Worm (Caenorhabditis elegans) whole organism, L2 larva: ENCODE measurements around the gene T05G5.4.
A peak's percentile ranks its signal among the peaks of the same experiment; 100 is the strongest.

Source experiments
- C34F6.9 ChIP-seq: fragments of 150-350 bp; optimal IDR thresholded peaks from 2 replicates; lab custom pipeline; 2014; ENCODE audit warnings: missing biosample characterization, missing genetic modification characterization
- F13H6.1 ChIP-seq: sonication (generic microtip); optimal IDR thresholded peaks from 2 replicates; lab custom pipeline; 2016; ENCODE audit warnings: missing genetic modification characterization, missing compliant biosample characterization
- R02D3.7 ChIP-seq: fragments of 150-350 bp; optimal IDR thresholded peaks from 2 replicates; lab custom pipeline; 2014; ENCODE audit warnings: missing biosample characterization, missing genetic modification characterization
- Y55F3AM.14 ChIP-seq: fragments of 200-800 bp; sonication (Bioruptor generic); optimal IDR thresholded peaks from 2 replicates; lab custom pipeline; 2018; ENCODE audit warnings: mild to moderate bottlenecking, missing genetic modification characterization, missing compliant biosample characterization
- ZK546.5 ChIP-seq: sonication (generic microtip); optimal IDR thresholded peaks from 2 replicates; lab custom pipeline; 2017; ENCODE audit warnings: missing biosample characterization, missing genetic modification characterization
- aly-2 ChIP-seq: fragments of 150-350 bp; optimal IDR thresholded peaks from 2 replicates; lab custom pipeline; 2014; ENCODE audit warnings: missing biosample characterization, missing genetic modification characterization
- ama-1 ChIP-seq: fragments of 150-350 bp; optimal IDR thresholded peaks from 2 replicates; lab custom pipeline; 2018; ENCODE audit warnings: inconsistent platforms
- blmp-1 ChIP-seq: sonication (generic microtip); optimal IDR thresholded peaks from 2 replicates; lab custom pipeline; 2017; ENCODE audit warnings: missing genetic modification characterization, mild to moderate bottlenecking, missing compliant biosample characterization, antibody characterized with exemption, moderate library complexity; ENCODE audit not compliant: insufficient read depth
- ceh-82 ChIP-seq: fragments of 150-350 bp; optimal IDR thresholded peaks from 2 replicates; lab custom pipeline; 2014; ENCODE audit warnings: missing biosample characterization, missing genetic modification characterization
- dmd-4 ChIP-seq: sonication (generic microtip); optimal IDR thresholded peaks from 2 replicates; lab custom pipeline; 2017; ENCODE audit warnings: missing biosample characterization, missing genetic modification characterization
- fos-1 ChIP-seq: fragments of 150-350 bp; optimal IDR thresholded peaks from 2 replicates; lab custom pipeline; 2014; ENCODE audit warnings: missing biosample characterization, missing genetic modification characterization
- gmeb-1 ChIP-seq: fragments of 150-350 bp; optimal IDR thresholded peaks from 2 replicates; lab custom pipeline; 2014; ENCODE audit warnings: missing biosample characterization, missing genetic modification characterization
- mab-5 ChIP-seq: fragments of 150-350 bp; optimal IDR thresholded peaks from 2 replicates; lab custom pipeline; 2014; ENCODE audit warnings: missing biosample characterization, missing genetic modification characterization
- mbf-1 ChIP-seq: sonication (generic microtip); optimal IDR thresholded peaks from 2 replicates; lab custom pipeline; 2017; ENCODE audit warnings: missing biosample characterization, missing genetic modification characterization
- mdl-1 ChIP-seq, 2 experiments: fragments of 150-350 bp in 1 of 2; sonication (generic microtip) in 1 of 2; optimal IDR thresholded peaks; 2 replicates each; lab custom pipeline; 2017; ENCODE audit warnings: missing biosample characterization in 2 of 2, missing genetic modification characterization in 2 of 2
- nhr-10 ChIP-seq: sonication (generic microtip); optimal IDR thresholded peaks from 2 replicates; lab custom pipeline; 2017; ENCODE audit warnings: missing biosample characterization, missing genetic modification characterization
- nhr-12 ChIP-seq: fragments of 150-350 bp; optimal IDR thresholded peaks from 2 replicates; lab custom pipeline; 2014; ENCODE audit warnings: missing biosample characterization, missing genetic modification characterization
- nhr-129 ChIP-seq: fragments of 150-350 bp; optimal IDR thresholded peaks from 2 replicates; lab custom pipeline; 2014; ENCODE audit warnings: missing biosample characterization, missing genetic modification characterization
- nhr-21 ChIP-seq: fragments of 150-350 bp; optimal IDR thresholded peaks from 2 replicates; lab custom pipeline; 2014; ENCODE audit warnings: missing biosample characterization, missing genetic modification characterization
- nhr-23 ChIP-seq: fragments of 150-350 bp; optimal IDR thresholded peaks from 2 replicates; lab custom pipeline; 2014; ENCODE audit warnings: missing biosample characterization, missing genetic modification reagents, missing genetic modification characterization
- nhr-237 ChIP-seq: fragments of 150-350 bp; optimal IDR thresholded peaks from 2 replicates; lab custom pipeline; 2014; ENCODE audit warnings: missing biosample characterization, missing genetic modification characterization
- nhr-25 ChIP-seq: fragments of 150-350 bp; sonication (generic microtip); optimal IDR thresholded peaks from 3 replicates; lab custom pipeline; 2014; ENCODE audit warnings: missing biosample characterization, missing genetic modification characterization
- nhr-6 ChIP-seq: fragments of 150-350 bp; optimal IDR thresholded peaks from 2 replicates; lab custom pipeline; 2014; ENCODE audit warnings: missing biosample characterization, missing genetic modification characterization
- nhr-77 ChIP-seq: fragments of 150-350 bp; optimal IDR thresholded peaks from 2 replicates; lab custom pipeline; 2014; ENCODE audit warnings: missing biosample characterization, missing genetic modification characterization
- peb-1 ChIP-seq: fragments of 150-350 bp; optimal IDR thresholded peaks from 2 replicates; lab custom pipeline; 2014; ENCODE audit warnings: missing biosample characterization, missing genetic modification characterization
- sem-4 ChIP-seq: fragments of 150-350 bp; optimal IDR thresholded peaks from 2 replicates; lab custom pipeline; 2014; ENCODE audit warnings: missing biosample characterization, missing genetic modification reagents, missing genetic modification characterization
- sma-3 ChIP-seq: sonication (generic microtip); optimal IDR thresholded peaks from 2 replicates; lab custom pipeline; 2016; ENCODE audit warnings: missing genetic modification reagents, missing genetic modification characterization, missing compliant biosample characterization
- sma-9 ChIP-seq, 2 experiments: fragments of 150-350 bp in 1 of 2; sonication (generic microtip) in 1 of 2; optimal IDR thresholded peaks; 2 replicates each; lab custom pipeline; 2014 to 2016; ENCODE audit warnings: missing genetic modification characterization in 2 of 2, mild to moderate bottlenecking in 1 of 2, missing biosample characterization in 1 of 2, missing compliant biosample characterization in 1 of 2, missing genetic modification reagents in 1 of 2, moderate library complexity in 1 of 2
- unc-39 ChIP-seq: fragments of 150-350 bp; optimal IDR thresholded peaks from 2 replicates; lab custom pipeline; 2014; ENCODE audit warnings: missing biosample characterization, missing genetic modification characterization
- unc-55 ChIP-seq: fragments of 150-350 bp; sonication (generic microtip); optimal IDR thresholded peaks from 3 replicates; lab custom pipeline; 2014; ENCODE audit warnings: missing biosample characterization, missing genetic modification reagents, missing genetic modification characterization
- zag-1 ChIP-seq: fragments of 150-350 bp; optimal IDR thresholded peaks from 2 replicates; lab custom pipeline; 2014; ENCODE audit warnings: missing biosample characterization, missing genetic modification characterization
- ztf-11 ChIP-seq: sonication (generic microtip); optimal IDR thresholded peaks from 2 replicates; lab custom pipeline; 2017; ENCODE audit warnings: missing biosample characterization, missing genetic modification characterization
- ztf-4 ChIP-seq: fragments of 150-350 bp; optimal IDR thresholded peaks from 2 replicates; lab custom pipeline; 2014; ENCODE audit warnings: missing biosample characterization, missing genetic modification characterization

T05G5.4 gene

DNA sequence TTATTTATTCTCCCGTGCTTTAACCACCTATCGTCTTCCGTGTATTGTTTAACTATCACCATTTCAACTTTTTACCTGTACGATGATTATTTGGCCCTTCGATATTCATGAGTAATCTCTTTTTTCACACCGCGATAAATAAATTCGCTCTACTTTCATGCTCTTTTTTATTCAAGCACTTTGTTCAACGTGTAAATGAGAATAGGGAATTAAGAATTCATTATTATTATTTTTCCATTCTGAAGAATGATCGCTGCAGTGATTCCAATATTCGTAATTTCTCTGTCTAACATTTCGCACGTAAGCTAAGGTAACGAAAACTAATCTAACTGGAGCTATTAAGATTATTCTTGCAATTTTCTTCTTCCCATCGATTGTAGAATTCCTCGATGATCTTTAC, at the start of gene T05G5.4:
TSS of gene T05G5.4 (plus strand) at position 241 of the 400 bp plus-strand sequence.
- no peak for TF ChIP-seq ztf-4 (tag; lab: Kevin White, UChicago)
- TF ChIP-seq nhr-6 (tag; lab: Kevin White, UChicago): no peak
- TF ChIP-seq aly-2: no peak
- no peak for TF ChIP-seq nhr-129
- TF ChIP-seq nhr-77 (tag; lab: Kevin White, UChicago): no peak
- no peak for TF ChIP-seq fos-1 (tag; lab: Kevin White, UChicago)
- TF ChIP-seq unc-39 (tag; lab: Kevin White, UChicago): no peak
- TF ChIP-seq zag-1: no peak
- no peak for TF ChIP-seq R02D3.7 (tag; lab: Kevin White, UChicago)
- no peak for TF ChIP-seq mbf-1 (tag; lab: Kevin White, UChicago)
- TF ChIP-seq mdl-1 (tag; optimal IDR thresholded peaks at IDR 0.05; lab: Kevin White, UChicago): no peak

DNA sequence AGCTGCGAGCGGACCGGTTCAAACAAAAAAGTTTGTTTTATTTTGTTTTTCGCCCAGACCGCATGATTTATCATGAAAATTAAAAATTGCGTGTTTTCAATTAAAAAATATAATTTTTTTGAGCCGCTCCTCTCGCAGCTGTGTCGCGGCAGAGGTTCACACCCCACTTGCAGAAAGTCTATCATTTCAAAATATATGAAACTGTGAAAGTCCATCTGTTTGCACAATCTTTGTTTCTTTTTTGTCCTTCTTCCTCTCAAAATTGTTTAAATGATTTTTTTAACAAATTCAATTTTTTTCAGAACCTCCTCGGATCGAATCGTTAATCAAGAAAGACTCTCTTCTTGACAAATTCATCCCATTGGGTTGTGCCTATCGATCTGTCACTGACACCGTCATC, 49.2 kb upstream of the T05G5.4 start, which contains the start of gene tlk-1:
TSS of gene tlk-1 (plus strand) at position 301 of the 400 bp plus-strand sequence.
- no peak for TF ChIP-seq fos-1 (tag; lab: Kevin White, UChicago)
- no peak for TF ChIP-seq sem-4
- TF ChIP-seq ZK546.5 (tag; lab: Kevin White, UChicago): no peak
- no peak for TF ChIP-seq ztf-11 (tag; lab: Kevin White, UChicago)
- no peak for TF ChIP-seq blmp-1 (tag; lab: Kevin White, UChicago)
- no peak for TF ChIP-seq mab-5 (tag; lab: Kevin White, UChicago)
- TF ChIP-seq nhr-12: no peak
- no peak for TF ChIP-seq dmd-4
- no peak for TF ChIP-seq F13H6.1 (tag; lab: Kevin White, UChicago)
- no peak for TF ChIP-seq zag-1
- TF ChIP-seq nhr-23 (tag; lab: Kevin White, UChicago): no peak
- no peak for TF ChIP-seq unc-55 (GFP tag; lab: Kevin White, UChicago)
- no peak for TF ChIP-seq nhr-10 (tag; lab: Kevin White, UChicago)
- TF ChIP-seq ceh-82: no peak
- TF ChIP-seq peb-1 (tag; lab: Kevin White, UChicago): no peak
- TF ChIP-seq C34F6.9 (tag; lab: Kevin White, UChicago): no peak
- TF ChIP-seq ama-1: no peak
- no peak for TF ChIP-seq nhr-237
- TF ChIP-seq, all 48 proteins: peak for 0

DNA sequence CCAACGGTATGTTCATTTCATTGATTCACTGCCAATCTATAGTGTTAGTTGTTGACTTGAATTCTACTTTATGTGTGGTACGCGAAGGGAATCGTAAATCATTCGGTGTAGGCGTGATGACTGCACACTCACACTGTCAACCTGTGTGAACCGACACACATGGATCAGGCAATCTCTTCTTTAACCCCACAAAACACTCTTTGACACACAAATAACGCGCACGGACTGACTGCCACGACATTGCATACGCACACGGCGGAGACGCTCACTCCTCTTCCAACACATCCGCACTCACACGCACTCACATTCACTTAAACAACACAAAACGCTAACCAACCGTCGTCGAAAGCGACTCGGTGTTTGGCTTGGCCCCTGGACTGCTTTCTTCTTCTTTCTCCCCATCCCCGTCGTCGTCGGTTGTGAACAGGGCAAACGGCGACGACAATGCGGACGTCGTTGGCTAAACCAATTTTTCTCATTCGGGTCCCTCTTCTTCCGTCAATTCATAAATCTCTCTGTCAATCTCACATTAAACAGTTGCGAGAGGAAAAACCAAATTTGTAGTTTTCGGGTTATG, 48.5 kb upstream of the T05G5.4 start:
- TF ChIP-seq nhr-21: peak; percentile 41
- no peak for TF ChIP-seq gmeb-1 (tag; lab: Kevin White, UChicago)
- TF ChIP-seq nhr-129: peak; percentile 19
- TF ChIP-seq sma-9 (GFP tag; optimal IDR thresholded peaks at IDR 0.05; lab: Kevin White, UChicago): peak; percentile 1
- TF ChIP-seq sma-9 (tag; optimal IDR thresholded peaks at IDR 0.05; lab: Kevin White, UChicago): no peak
- no peak for TF ChIP-seq ama-1
- TF ChIP-seq, all 48 proteins: peak for 3

DNA sequence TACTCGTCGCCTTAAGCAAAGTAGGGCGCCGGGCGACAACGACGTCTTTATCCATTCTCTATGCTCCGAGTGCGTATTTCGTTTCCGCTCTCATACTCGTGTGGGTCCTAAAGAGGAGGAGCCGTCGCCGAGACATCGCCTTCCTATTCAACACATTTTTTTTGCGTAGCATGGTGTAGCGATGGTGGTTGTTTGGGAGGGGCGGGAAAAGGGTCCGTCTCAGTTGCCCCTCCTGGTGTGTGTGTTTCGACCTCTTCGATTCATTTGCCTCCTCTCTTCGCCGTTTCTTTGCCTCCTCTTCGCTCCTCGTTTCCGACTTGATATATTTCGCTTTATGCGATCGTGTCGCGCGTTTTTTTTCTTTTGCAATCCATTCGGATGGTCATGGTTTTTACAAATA, 46.9 kb upstream of the T05G5.4 start:
- TF ChIP-seq nhr-10 (tag; lab: Kevin White, UChicago): no peak
- no peak for TF ChIP-seq nhr-25 (tag; lab: Kevin White, UChicago)
- no peak for TF ChIP-seq R02D3.7 (tag; lab: Kevin White, UChicago)
- TF ChIP-seq ZK546.5 (tag; lab: Kevin White, UChicago): no peak
- no peak for TF ChIP-seq sma-3 (GFP tag; lab: Kevin White, UChicago)
- no peak for TF ChIP-seq fos-1 (tag; lab: Kevin White, UChicago)
- no peak for TF ChIP-seq nhr-77 (tag; lab: Kevin White, UChicago)
- no peak for TF ChIP-seq mab-5 (tag; lab: Kevin White, UChicago)

DNA sequence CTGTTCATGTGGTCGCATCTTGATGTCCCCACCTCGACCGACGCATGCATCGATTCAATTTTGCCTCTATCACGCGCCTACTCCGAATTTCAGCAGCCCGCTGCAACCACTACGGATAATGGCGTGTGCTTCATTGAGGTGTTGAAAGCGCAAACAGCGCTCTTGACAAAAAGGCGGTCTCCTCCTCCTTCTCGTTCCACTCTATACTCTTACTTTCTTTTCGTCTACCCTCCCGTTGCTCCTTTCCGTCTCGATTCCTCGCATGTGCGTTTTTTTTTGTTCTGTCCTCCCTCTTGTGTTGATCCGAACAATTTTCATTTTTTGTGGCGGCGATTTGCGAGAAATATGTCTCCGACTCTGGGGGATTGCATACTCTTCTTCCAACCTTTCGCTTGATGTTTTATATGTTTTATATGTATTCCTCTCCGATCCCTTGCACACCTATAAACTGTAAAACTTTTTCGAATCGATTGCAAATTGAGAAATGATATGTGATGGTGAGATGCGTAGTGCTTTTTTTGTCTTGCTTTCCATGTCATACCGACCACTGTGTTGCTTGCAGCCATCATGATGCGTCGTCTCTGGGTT, 46.0 kb upstream of the T05G5.4 start:
- TF ChIP-seq nhr-129: peak; percentile 30
- peak; percentile 11 for TF ChIP-seq sma-9 (GFP tag; optimal IDR thresholded peaks at IDR 0.05; lab: Kevin White, UChicago)
- no peak for TF ChIP-seq sma-9 (tag; optimal IDR thresholded peaks at IDR 0.05; lab: Kevin White, UChicago)
- peak; percentile 36 for TF ChIP-seq F13H6.1 (tag; lab: Kevin White, UChicago)
- TF ChIP-seq unc-55 (GFP tag; lab: Kevin White, UChicago): peak; percentile 14
- TF ChIP-seq nhr-6 (tag; lab: Kevin White, UChicago): peak; percentile 5
- TF ChIP-seq Y55F3AM.14 (GFP tag; lab: Kevin White, UChicago): no peak
